Fruit fly (Drosophila melanogaster): ENCODE data around the gene Gbeta13F.

Gene Gbeta13F

dm6 chrX:15849021-15849420 lies 10.9 kb upstream of the Gbeta13F start, which contains the start of gene sun (continued):
- TF ChIP-seq Scr (GFP tag; IDR thresholded peaks at IDR 0.05; ENCODE audit: partially characterized antibody) (peak; percentile 20; the same call in 1 of the 2 replicates), lola (GFP tag; optimal IDR thresholded peaks at IDR 0.05) (no peak), Myb (GFP tag; optimal IDR thresholded peaks at IDR 0.05) (peak; percentile 40), stc (GFP tag; IDR thresholded peaks at IDR 0.05) (no peak), CG32767 (GFP tag; IDR thresholded peaks at IDR 0.05) (no peak), dati (GFP tag; IDR thresholded peaks at IDR 0.05) (no peak), CG8478 (optimal IDR thresholded peaks at IDR 0.05) (no peak), Doc3 (GFP tag; IDR thresholded peaks at IDR 0.05; ENCODE audit: partially characterized antibody) (0 out of 3 replicates have a peak, but pooled peaks have one; percentile 37), YL-1 (GFP tag; optimal IDR thresholded peaks at IDR 0.05) (peak; percentile 73), shn (GFP tag; optimal IDR thresholded peaks at IDR 0.05) (no peak), maf-S (GFP tag; optimal IDR thresholded peaks at IDR 0.05) (no peak), CG9609 (GFP tag; optimal IDR thresholded peaks at IDR 0.05) (no peak), CG1832 (GFP tag; optimal IDR thresholded peaks at IDR 0.05) (no peak), Hr78 (GFP tag; optimal IDR thresholded peaks at IDR 0.05) (no peak), Lhr (GFP tag; optimal IDR thresholded peaks at IDR 0.05) (peak; percentile 10), CG10274 (GFP tag; optimal IDR thresholded peaks at IDR 0.05) (no peak), CG9797 (GFP tag; optimal IDR thresholded peaks at IDR 0.05) (peak; percentile 69), CG15011 (GFP tag; optimal IDR thresholded peaks at IDR 0.05) (no peak), odd (GFP tag; optimal IDR thresholded peaks at IDR 0.05) (no peak), esg (GFP tag; conservative IDR thresholded peaks at IDR 0.05) (no peak), CG2712 (tag; optimal IDR thresholded peaks at IDR 0.05) (peak; percentile 16), CG4617 (GFP tag; optimal IDR thresholded peaks at IDR 0.05; ENCODE audit: borderline replicate concordance) (peak; percentile 55), btn (GFP tag; optimal IDR thresholded peaks at IDR 0.05) (no peak), CG33557 (GFP tag; optimal IDR thresholded peaks at IDR 0.05) (no peak), Fer2 (tag; optimal IDR thresholded peaks at IDR 0.05) (no peak)

- no peak for TF ChIP-seq CG3407 (GFP tag; optimal IDR thresholded peaks at IDR 0.05)
- 0 out of 4 replicates have a peak, but pooled peaks have one; percentile 59 for TF ChIP-seq chinmo (GFP tag; IDR thresholded peaks at IDR 0.05; ENCODE audit: partially characterized antibody)
- peak; percentile 81 for TF ChIP-seq pzg (GFP tag; optimal IDR thresholded peaks at IDR 0.05)
- no peak for TF ChIP-seq CG6654 (GFP tag; optimal IDR thresholded peaks at IDR 0.05)
- no peak for TF ChIP-seq Fer1 (GFP tag; optimal IDR thresholded peaks at IDR 0.05)
- TF ChIP-seq ttk (GFP tag; IDR thresholded peaks at IDR 0.05) = no peak
- no peak for TF ChIP-seq CG9609 (GFP tag; optimal IDR thresholded peaks at IDR 0.05)
- TF ChIP-seq Sin3A (optimal IDR thresholded peaks at IDR 0.05) = peak; percentile 67
- no peak for TF ChIP-seq CG12236 (GFP tag; optimal IDR thresholded peaks at IDR 0.05)
- TF ChIP-seq sd (tag; optimal IDR thresholded peaks at IDR 0.05) = peak; percentile 51
- TF ChIP-seq h (optimal IDR thresholded peaks at IDR 0.05) = no peak
- TF ChIP-seq ewg (GFP tag; optimal IDR thresholded peaks at IDR 0.05) = peak; percentile 60
- TF ChIP-seq Fer2 (tag; optimal IDR thresholded peaks at IDR 0.05) = no peak
- peak; percentile 39; the same call in 2 of the 3 replicates for TF ChIP-seq CG17361 (GFP tag; IDR thresholded peaks at IDR 0.05)
- TF ChIP-seq cad (GFP tag; optimal IDR thresholded peaks at IDR 0.05) = no peak
- no peak for TF ChIP-seq CG6765 (GFP tag; optimal IDR thresholded peaks at IDR 0.05)
- no peak for TF ChIP-seq CG6791 (GFP tag; IDR thresholded peaks at IDR 0.05; ENCODE audit: partially characterized antibody)
- peak; percentile 68 for TF ChIP-seq CG12659 (GFP tag; optimal IDR thresholded peaks at IDR 0.05)
- peak; percentile 32 for TF ChIP-seq Dref (GFP tag; IDR thresholded peaks at IDR 0.05)
- TF ChIP-seq CG34376 (GFP tag; optimal IDR thresholded peaks at IDR 0.05) = peak; percentile 13
- TF ChIP-seq Dp (GFP tag; optimal IDR thresholded peaks at IDR 0.05) = peak; percentile 59
- TF ChIP-seq D19A (tag; optimal IDR thresholded peaks at IDR 0.05) = peak; percentile 25
- peak; percentile 80 for TF ChIP-seq trem (tag; optimal IDR thresholded peaks at IDR 0.05)
- no peak for TF ChIP-seq stc (GFP tag; IDR thresholded peaks at IDR 0.05)
- no peak for TF ChIP-seq danr (GFP tag; IDR thresholded peaks at IDR 0.05)
- no peak for TF ChIP-seq rib (GFP tag; IDR thresholded peaks at IDR 0.05)
- peak; percentile 49 for TF ChIP-seq Nf-YC (tag; optimal IDR thresholded peaks at IDR 0.05)
- TF ChIP-seq CG4730 (GFP tag; IDR thresholded peaks at IDR 0.05) = no peak
Observed at dm6 chrX:15852815-15853542, 6.9 kb upstream of the Gbeta13F start, which contains the start of the genes UBL3 and CG15914. TSS of gene UBL3 (minus strand) at chrX:15853175. TSS of gene CG15914 (plus strand) at chrX:15853421.

Data from whole organism, embryonic.